Worm (Caenorhabditis elegans) whole organism, L2 larva: ENCODE data around the gene cdt-2.

Source experiments
- C34F6.9 ChIP-seq: fragments of 150-350 bp; optimal IDR thresholded peaks from 2 replicates; lab custom pipeline; 2014; ENCODE audit warnings: missing biosample characterization, missing genetic modification characterization
- F13H6.1 ChIP-seq: sonication (generic microtip); optimal IDR thresholded peaks from 2 replicates; lab custom pipeline; 2016; ENCODE audit warnings: missing genetic modification characterization, missing compliant biosample characterization
- R02D3.7 ChIP-seq: fragments of 150-350 bp; optimal IDR thresholded peaks from 2 replicates; lab custom pipeline; 2014; ENCODE audit warnings: missing biosample characterization, missing genetic modification characterization
- Y55F3AM.14 ChIP-seq: fragments of 200-800 bp; sonication (Bioruptor generic); optimal IDR thresholded peaks from 2 replicates; lab custom pipeline; 2018; ENCODE audit warnings: mild to moderate bottlenecking, missing genetic modification characterization, missing compliant biosample characterization
- alr-1 ChIP-seq: fragments of 150-350 bp; optimal IDR thresholded peaks from 2 replicates; lab custom pipeline; 2014; ENCODE audit warnings: missing biosample characterization, missing genetic modification characterization
- ceh-16 ChIP-seq: fragments of 150-350 bp; optimal IDR thresholded peaks from 2 replicates; lab custom pipeline; 2014; ENCODE audit warnings: missing biosample characterization, missing genetic modification characterization
- ceh-82 ChIP-seq: fragments of 150-350 bp; optimal IDR thresholded peaks from 2 replicates; lab custom pipeline; 2014; ENCODE audit warnings: missing biosample characterization, missing genetic modification characterization
- crh-2 ChIP-seq: sonication (generic microtip); optimal IDR thresholded peaks from 2 replicates; lab custom pipeline; 2017; ENCODE audit warnings: missing biosample characterization, missing genetic modification characterization
- egl-27 ChIP-seq: sonication (generic microtip); optimal IDR thresholded peaks from 3 replicates; lab custom pipeline; 2017; ENCODE audit warnings: missing biosample characterization, missing genetic modification reagents, missing genetic modification characterization
- fos-1 ChIP-seq: fragments of 150-350 bp; optimal IDR thresholded peaks from 2 replicates; lab custom pipeline; 2014; ENCODE audit warnings: missing biosample characterization, missing genetic modification characterization
- lin-11 ChIP-seq: fragments of 150-350 bp; sonication (generic microtip); optimal IDR thresholded peaks from 2 replicates; lab custom pipeline; 2014; ENCODE audit warnings: missing biosample characterization, missing genetic modification characterization, inconsistent platforms, mixed read lengths
- lin-39 ChIP-seq: fragments of 150-350 bp; optimal IDR thresholded peaks from 2 replicates; lab custom pipeline; 2014; ENCODE audit warnings: missing biosample characterization, missing genetic modification reagents, missing genetic modification characterization
- lsy-2 ChIP-seq, 2 experiments: fragments of 150-350 bp in 1 of 2; sonication (generic microtip) in 1 of 2; optimal IDR thresholded peaks; 2 replicates each; lab custom pipeline; 2014 to 2017; ENCODE audit warnings: missing biosample characterization in 2 of 2, missing genetic modification characterization in 2 of 2
- mbf-1 ChIP-seq: sonication (generic microtip); optimal IDR thresholded peaks from 2 replicates; lab custom pipeline; 2017; ENCODE audit warnings: missing biosample characterization, missing genetic modification characterization
- mdl-1 ChIP-seq, 2 experiments: fragments of 150-350 bp in 1 of 2; sonication (generic microtip) in 1 of 2; optimal IDR thresholded peaks; 2 replicates each; lab custom pipeline; 2017; ENCODE audit warnings: missing biosample characterization in 2 of 2, missing genetic modification characterization in 2 of 2
- nhr-10 ChIP-seq: sonication (generic microtip); optimal IDR thresholded peaks from 2 replicates; lab custom pipeline; 2017; ENCODE audit warnings: missing biosample characterization, missing genetic modification characterization
- nhr-11 ChIP-seq: fragments of 150-350 bp; optimal IDR thresholded peaks from 2 replicates; lab custom pipeline; 2014; ENCODE audit warnings: missing biosample characterization, missing genetic modification characterization
- nhr-12 ChIP-seq: fragments of 150-350 bp; optimal IDR thresholded peaks from 2 replicates; lab custom pipeline; 2014; ENCODE audit warnings: missing biosample characterization, missing genetic modification characterization
- nhr-21 ChIP-seq: fragments of 150-350 bp; optimal IDR thresholded peaks from 2 replicates; lab custom pipeline; 2014; ENCODE audit warnings: missing biosample characterization, missing genetic modification characterization
- nhr-23 ChIP-seq: fragments of 150-350 bp; optimal IDR thresholded peaks from 2 replicates; lab custom pipeline; 2014; ENCODE audit warnings: missing biosample characterization, missing genetic modification reagents, missing genetic modification characterization
- nhr-237 ChIP-seq: fragments of 150-350 bp; optimal IDR thresholded peaks from 2 replicates; lab custom pipeline; 2014; ENCODE audit warnings: missing biosample characterization, missing genetic modification characterization
- nhr-25 ChIP-seq: fragments of 150-350 bp; sonication (generic microtip); optimal IDR thresholded peaks from 3 replicates; lab custom pipeline; 2014; ENCODE audit warnings: missing biosample characterization, missing genetic modification characterization
- nhr-6 ChIP-seq: fragments of 150-350 bp; optimal IDR thresholded peaks from 2 replicates; lab custom pipeline; 2014; ENCODE audit warnings: missing biosample characterization, missing genetic modification characterization
- nhr-77 ChIP-seq: fragments of 150-350 bp; optimal IDR thresholded peaks from 2 replicates; lab custom pipeline; 2014; ENCODE audit warnings: missing biosample characterization, missing genetic modification characterization
- peb-1 ChIP-seq: fragments of 150-350 bp; optimal IDR thresholded peaks from 2 replicates; lab custom pipeline; 2014; ENCODE audit warnings: missing biosample characterization, missing genetic modification characterization
- sem-4 ChIP-seq: fragments of 150-350 bp; optimal IDR thresholded peaks from 2 replicates; lab custom pipeline; 2014; ENCODE audit warnings: missing biosample characterization, missing genetic modification reagents, missing genetic modification characterization
- skn-1 ChIP-seq: sonication (generic microtip); optimal IDR thresholded peaks from 2 replicates; lab custom pipeline; 2017; ENCODE audit warnings: missing biosample characterization, missing genetic modification characterization
- sma-9 ChIP-seq, 2 experiments: fragments of 150-350 bp in 1 of 2; sonication (generic microtip) in 1 of 2; optimal IDR thresholded peaks; 2 replicates each; lab custom pipeline; 2014 to 2016; ENCODE audit warnings: missing genetic modification characterization in 2 of 2, mild to moderate bottlenecking in 1 of 2, missing biosample characterization in 1 of 2, missing compliant biosample characterization in 1 of 2, missing genetic modification reagents in 1 of 2, moderate library complexity in 1 of 2
- snpc-4 ChIP-seq: fragments of 150-350 bp; optimal IDR thresholded peaks from 2 replicates; lab custom pipeline; 2014; ENCODE audit warnings: missing biosample characterization, missing genetic modification characterization
- unc-39 ChIP-seq: fragments of 150-350 bp; optimal IDR thresholded peaks from 2 replicates; lab custom pipeline; 2014; ENCODE audit warnings: missing biosample characterization, missing genetic modification characterization
- ztf-1 ChIP-seq: fragments of 200-800 bp; sonication (Bioruptor generic); conservative IDR thresholded peaks from 2 replicates; pipeline ENCODE4 v1.3.6; 2022; ENCODE audit warnings: missing genetic modification characterization, missing compliant biosample characterization
- ztf-4 ChIP-seq: fragments of 150-350 bp; optimal IDR thresholded peaks from 2 replicates; lab custom pipeline; 2014; ENCODE audit warnings: missing biosample characterization, missing genetic modification characterization

cdt-2 gene

DNA sequence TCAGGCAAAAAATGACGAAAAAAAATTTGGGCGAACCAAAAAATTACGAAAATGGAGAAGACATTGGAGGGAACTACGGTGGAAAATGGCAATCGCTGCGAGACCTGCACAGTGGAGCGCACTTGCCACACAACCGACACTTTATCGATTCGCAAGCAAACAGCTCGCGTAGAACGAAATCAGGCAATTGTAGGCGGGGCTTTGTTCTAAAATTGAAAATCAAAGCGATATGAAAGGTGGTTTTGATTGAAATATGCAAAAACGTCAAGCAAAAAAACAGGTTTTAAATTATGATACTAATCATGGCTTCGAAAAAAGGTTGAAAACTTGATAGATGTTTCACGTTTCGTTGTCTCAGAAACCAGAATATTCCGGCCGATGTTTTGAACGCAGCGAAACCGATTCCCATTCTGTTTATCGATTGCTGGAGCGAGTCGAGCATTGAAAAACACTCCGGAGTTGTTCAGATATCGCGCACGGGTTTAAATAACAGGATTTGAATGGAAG, 11.3 kb upstream of the cdt-2 start, which contains the start of the genes fib-1 and mut-15 (continued):
- TF ChIP-seq sma-9 (GFP tag; optimal IDR thresholded peaks at IDR 0.05; lab: Kevin White, UChicago) (peak; percentile 93), sma-9 (tag; optimal IDR thresholded peaks at IDR 0.05; lab: Kevin White, UChicago) (no peak)

DNA sequence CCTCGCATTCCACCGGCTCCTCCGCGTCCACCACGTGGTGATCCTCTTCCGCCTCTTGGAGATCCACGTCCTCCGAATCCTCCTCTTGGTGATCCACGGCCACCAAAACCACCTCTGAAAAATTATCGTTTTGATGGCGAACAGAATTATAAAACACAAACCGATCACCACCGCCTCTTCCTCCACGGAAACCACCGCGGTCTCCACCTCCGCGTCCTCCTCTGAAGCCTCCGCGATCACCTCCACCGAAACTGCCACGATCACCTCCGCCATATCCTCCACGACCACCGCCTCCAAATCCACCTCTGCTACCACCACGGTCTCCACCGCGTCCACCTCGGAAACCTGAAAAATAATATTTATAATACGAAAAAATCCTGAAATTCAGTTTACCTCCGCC, 10.6 kb upstream of the cdt-2 start:
- TF ChIP-seq sem-4 (tag; lab: Kevin White, UChicago) (no peak), nhr-6 (tag; lab: Kevin White, UChicago) (no peak), nhr-25 (tag; lab: Kevin White, UChicago) (no peak), R02D3.7 (tag; lab: Kevin White, UChicago) (no peak), snpc-4 (tag; lab: Kevin White, UChicago) (no peak), lin-11 (tag; lab: Kevin White, UChicago) (no peak), egl-27 (tag; lab: Kevin White, UChicago) (no peak), ceh-16 (tag; lab: Kevin White, UChicago) (no peak), sma-9 (GFP tag; optimal IDR thresholded peaks at IDR 0.05; lab: Kevin White, UChicago) (no peak), sma-9 (tag; optimal IDR thresholded peaks at IDR 0.05; lab: Kevin White, UChicago) (no peak), Y55F3AM.14 (GFP tag; lab: Kevin White, UChicago) (no peak), C34F6.9 (tag; lab: Kevin White, UChicago) (no peak), nhr-237 (tag; lab: Kevin White, UChicago) (no peak), F13H6.1 (tag; lab: Kevin White, UChicago) (no peak), nhr-10 (tag; lab: Kevin White, UChicago) (no peak), lsy-2 (tag; optimal IDR thresholded peaks at IDR 0.05; lab: Kevin White, UChicago) (no peak), nhr-77 (tag; lab: Kevin White, UChicago) (no peak), peb-1 (tag; lab: Kevin White, UChicago) (no peak)

DNA sequence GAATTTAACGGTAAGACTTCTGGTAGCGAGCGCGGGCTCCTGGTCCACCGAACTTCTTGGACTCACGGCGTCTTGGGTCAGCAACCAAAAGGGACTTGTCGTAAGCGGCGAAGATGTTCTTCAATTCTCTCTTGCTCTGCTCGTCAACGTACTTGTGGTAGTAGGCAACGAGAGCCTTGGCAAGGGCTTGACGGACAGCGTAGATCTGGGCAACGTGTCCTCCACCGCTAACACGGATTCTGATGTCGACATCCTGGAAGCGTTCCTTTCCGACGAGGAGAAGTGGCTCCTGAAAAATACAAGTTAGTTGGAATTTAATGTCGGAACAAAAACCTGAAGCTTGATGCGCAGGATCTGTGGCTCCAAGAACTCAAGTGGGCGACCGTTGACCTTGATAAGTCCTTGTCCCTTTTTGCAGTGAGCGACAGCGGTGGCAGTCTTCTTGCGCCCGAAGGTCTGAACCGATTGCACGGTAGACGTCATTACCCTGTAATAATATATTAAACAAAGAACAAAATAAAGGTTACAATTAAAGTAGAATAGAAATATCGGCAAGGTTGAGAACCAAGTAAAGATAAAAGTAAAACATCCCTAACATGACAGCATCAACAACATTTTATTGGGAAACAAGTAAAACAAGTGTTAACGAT, 9.3 kb upstream of the cdt-2 start, which contains the start of gene rps-16:
Gene rps-16, minus strand, starts transcription at position 487 of the 650 bp plus-strand sequence.
- no peak for TF ChIP-seq snpc-4 (tag; lab: Kevin White, UChicago)
- TF ChIP-seq crh-2 (tag; lab: Kevin White, UChicago) = no peak
- TF ChIP-seq lsy-2 (tag; optimal IDR thresholded peaks at IDR 0.05; lab: Kevin White, UChicago) = no peak
- no peak for TF ChIP-seq nhr-21
- TF ChIP-seq fos-1 = no peak
- no peak for TF ChIP-seq F13H6.1 (tag; lab: Kevin White, UChicago)
- TF ChIP-seq nhr-10 (tag; lab: Kevin White, UChicago) = no peak
- no peak for TF ChIP-seq mbf-1 (tag; lab: Kevin White, UChicago)
- TF ChIP-seq skn-1 = no peak
- no peak for TF ChIP-seq nhr-11 (tag; lab: Kevin White, UChicago)
- no peak for TF ChIP-seq C34F6.9 (tag; lab: Kevin White, UChicago)
- TF ChIP-seq nhr-12 (tag; lab: Kevin White, UChicago) = no peak
- TF ChIP-seq ztf-4 = no peak
- no peak for TF ChIP-seq Y55F3AM.14 (GFP tag; lab: Kevin White, UChicago)
- no peak for TF ChIP-seq mdl-1 (tag; optimal IDR thresholded peaks at IDR 0.05; lab: Kevin White, UChicago)
- TF ChIP-seq nhr-237 (tag; lab: Kevin White, UChicago) = no peak
- no peak for TF ChIP-seq sem-4 (tag; lab: Kevin White, UChicago)
- TF ChIP-seq unc-39 (tag; lab: Kevin White, UChicago) = no peak
- TF ChIP-seq lin-39 (tag; lab: Kevin White, UChicago) = no peak
- no peak for TF ChIP-seq ztf-1 (GFP tag; lab: Robert Waterston, UW)

DNA sequence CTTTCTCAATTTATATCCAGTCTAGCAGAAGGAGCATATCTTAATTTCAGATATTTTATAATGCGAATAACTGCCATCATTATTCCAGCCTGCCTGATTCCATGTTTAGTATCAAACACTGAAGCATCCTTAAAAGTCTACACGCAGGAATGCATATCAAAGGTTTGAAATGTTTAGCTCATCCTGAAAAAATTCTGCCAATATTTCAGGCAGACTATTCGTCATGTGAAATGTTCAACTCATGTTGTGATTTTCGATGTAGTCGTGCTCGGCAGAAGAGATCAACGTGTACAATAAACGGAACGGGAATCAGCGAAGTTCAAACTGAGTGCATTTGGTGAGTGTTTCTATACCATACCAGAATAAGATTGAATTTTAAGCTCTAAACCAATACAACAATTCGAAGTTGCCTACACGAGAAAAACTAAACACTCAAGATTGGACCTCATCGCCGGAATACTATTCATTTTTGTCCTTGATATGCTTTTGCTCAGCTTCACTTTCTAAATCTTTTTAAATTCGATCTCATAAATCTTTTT, 8.6 kb upstream of the cdt-2 start, which contains the start of gene T01C3.11:
Gene T01C3.11, plus strand, starts transcription at position 51 of the 539 bp plus-strand sequence.
- TF ChIP-seq nhr-12 (tag; lab: Kevin White, UChicago) = no peak
- no peak for TF ChIP-seq ceh-82 (tag; lab: Kevin White, UChicago)
- TF ChIP-seq nhr-23 (tag; lab: Kevin White, UChicago) = no peak
- no peak for TF ChIP-seq F13H6.1 (tag; lab: Kevin White, UChicago)
- no peak for TF ChIP-seq lin-39 (tag; lab: Kevin White, UChicago)
- no peak for TF ChIP-seq alr-1
